Worm (Caenorhabditis elegans): ENCODE measurements around the gene sas-4.
A peak's percentile ranks its signal among the peaks of the same experiment; 100 is the strongest.

sas-4 gene

ce11 chrIII:8322645-8323213 lies 4.3 kb upstream of the sas-4 start, which contains the start of gene F10E9.1 (continued):
- TF ChIP-seq peb-1 (tag; optimal IDR thresholded peaks at IDR 0.05) (no peak), skn-1 (tag; optimal IDR thresholded peaks at IDR 0.05) (no peak), sma-3 (GFP tag; optimal IDR thresholded peaks at IDR 0.05) (no peak), ceh-16 (tag; optimal IDR thresholded peaks at IDR 0.05) (no peak)

- no peak for TF ChIP-seq dmd-4 (tag; optimal IDR thresholded peaks at IDR 0.05)
- TF ChIP-seq nhr-21 (tag; optimal IDR thresholded peaks at IDR 0.05): no peak
- no peak for TF ChIP-seq ZK546.5 (tag; optimal IDR thresholded peaks at IDR 0.05)
- no peak for TF ChIP-seq nhr-12 (tag; optimal IDR thresholded peaks at IDR 0.05)
- TF ChIP-seq lsy-2 (tag; optimal IDR thresholded peaks at IDR 0.05): peak in 1 of 2 experiments; percentile 17
- no peak for TF ChIP-seq nhr-77 (tag; optimal IDR thresholded peaks at IDR 0.05)
- peak; percentile 51 for TF ChIP-seq zag-1 (tag; optimal IDR thresholded peaks at IDR 0.05)
- no peak for TF ChIP-seq ceh-16 (tag; optimal IDR thresholded peaks at IDR 0.05)
- no peak for TF ChIP-seq mab-5 (tag; optimal IDR thresholded peaks at IDR 0.05)
- no peak for TF ChIP-seq nhr-25 (tag; optimal IDR thresholded peaks at IDR 0.05)
- TF ChIP-seq nhr-237 (tag; optimal IDR thresholded peaks at IDR 0.05): no peak
- no peak for TF ChIP-seq ztf-11 (tag; optimal IDR thresholded peaks at IDR 0.05)
- no peak for TF ChIP-seq fos-1 (tag; optimal IDR thresholded peaks at IDR 0.05)
- TF ChIP-seq crh-2 (tag; optimal IDR thresholded peaks at IDR 0.05): peak; percentile 7
Observed at ce11 chrIII:8321225-8321624, 2.8 kb upstream of the sas-4 start.

- TF ChIP-seq crh-2 (tag; optimal IDR thresholded peaks at IDR 0.05): no peak
- no peak for TF ChIP-seq ceh-16 (tag; optimal IDR thresholded peaks at IDR 0.05)
Observed at ce11 chrIII:8320183-8320582, 1.8 kb upstream of the sas-4 start, which contains the start of gene F10E9.10. TSS of gene F10E9.10 (minus strand) at chrIII:8320283.

ce11 chrIII:8319100-8319499 lies 712 bp upstream of the sas-4 start, which contains the start of gene F10E9.11:
TSS of gene F10E9.11 (minus strand) at chrIII:8319260.
- TF ChIP-seq crh-2 (tag; optimal IDR thresholded peaks at IDR 0.05) (peak; percentile 74), unc-55 (GFP tag; optimal IDR thresholded peaks at IDR 0.05) (peak; percentile 86), peb-1 (tag; optimal IDR thresholded peaks at IDR 0.05) (no peak), skn-1 (tag; optimal IDR thresholded peaks at IDR 0.05) (no peak), ztf-1 (GFP tag; conservative IDR thresholded peaks at IDR 0.05) (no peak), Y55F3AM.14 (GFP tag; optimal IDR thresholded peaks at IDR 0.05) (no peak), lin-13 (GFP tag; optimal IDR thresholded peaks at IDR 0.05) (peak; percentile 79), nhr-129 (tag; optimal IDR thresholded peaks at IDR 0.05) (peak; percentile 73), lin-11 (tag; optimal IDR thresholded peaks at IDR 0.05) (peak; percentile 72), ceh-16 (tag; optimal IDR thresholded peaks at IDR 0.05) (no peak), nhr-23 (tag; optimal IDR thresholded peaks at IDR 0.05) (no peak), unc-62 (GFP tag; optimal IDR thresholded peaks at IDR 0.05) (no peak), snpc-4 (tag; optimal IDR thresholded peaks at IDR 0.05) (no peak), sma-9 (GFP tag; optimal IDR thresholded peaks at IDR 0.05) (peak; percentile 84), sma-9 (tag; optimal IDR thresholded peaks at IDR 0.05) (no peak), C34F6.9 (tag; optimal IDR thresholded peaks at IDR 0.05) (peak; percentile 86), nhr-77 (tag; optimal IDR thresholded peaks at IDR 0.05) (no peak), nhr-21 (tag; optimal IDR thresholded peaks at IDR 0.05) (peak; percentile 44), blmp-1 (tag; optimal IDR thresholded peaks at IDR 0.05; ENCODE audit: insufficient read depth) (peak; percentile 12), ceh-82 (tag; optimal IDR thresholded peaks at IDR 0.05) (no peak), lsy-2 (tag; optimal IDR thresholded peaks at IDR 0.05) (peak; percentile 66 to 89), aly-2 (tag; optimal IDR thresholded peaks at IDR 0.05) (no peak), fos-1 (tag; optimal IDR thresholded peaks at IDR 0.05) (peak; percentile 38), sma-3 (GFP tag; optimal IDR thresholded peaks at IDR 0.05) (peak; percentile 82), nhr-12 (tag; optimal IDR thresholded peaks at IDR 0.05) (no peak), mab-5 (tag; optimal IDR thresholded peaks at IDR 0.05) (peak; percentile 69), gmeb-1 (tag; optimal IDR thresholded peaks at IDR 0.05) (peak; percentile 94), elt-1 (tag; optimal IDR thresholded peaks at IDR 0.05) (no peak), elt-3 (tag; optimal IDR thresholded peaks at IDR 0.05) (no peak), F13H6.1 (tag; optimal IDR thresholded peaks at IDR 0.05) (peak; percentile 84), nhr-237 (tag; optimal IDR thresholded peaks at IDR 0.05) (no peak), nhr-6 (tag; optimal IDR thresholded peaks at IDR 0.05) (peak; percentile 9), egl-27 (tag; optimal IDR thresholded peaks at IDR 0.05) (peak; percentile 26), sem-4 (tag; optimal IDR thresholded peaks at IDR 0.05) (peak; percentile 58), mdl-1 (tag; optimal IDR thresholded peaks at IDR 0.05) (no peak), dmd-4 (tag; optimal IDR thresholded peaks at IDR 0.05) (no peak), zag-1 (tag; optimal IDR thresholded peaks at IDR 0.05) (no peak), nhr-25 (tag; optimal IDR thresholded peaks at IDR 0.05) (peak; percentile 79)

Data from whole organism, L2 larva.